Fruit fly (Drosophila melanogaster) ovary, adult (tissue): Measurements from ENCODE around the gene nAChRalpha6.

Source experiments
- CG17801 ChIP-seq: fragments of 200-800 bp; optimal IDR thresholded peaks from 2 replicates; lab custom pipeline; 2019; ENCODE audit warnings: missing biosample characterization, mild to moderate bottlenecking, missing genetic modification characterization, moderate library complexity; ENCODE audit not compliant: partially characterized antibody

The nAChRalpha6 gene

DNA sequence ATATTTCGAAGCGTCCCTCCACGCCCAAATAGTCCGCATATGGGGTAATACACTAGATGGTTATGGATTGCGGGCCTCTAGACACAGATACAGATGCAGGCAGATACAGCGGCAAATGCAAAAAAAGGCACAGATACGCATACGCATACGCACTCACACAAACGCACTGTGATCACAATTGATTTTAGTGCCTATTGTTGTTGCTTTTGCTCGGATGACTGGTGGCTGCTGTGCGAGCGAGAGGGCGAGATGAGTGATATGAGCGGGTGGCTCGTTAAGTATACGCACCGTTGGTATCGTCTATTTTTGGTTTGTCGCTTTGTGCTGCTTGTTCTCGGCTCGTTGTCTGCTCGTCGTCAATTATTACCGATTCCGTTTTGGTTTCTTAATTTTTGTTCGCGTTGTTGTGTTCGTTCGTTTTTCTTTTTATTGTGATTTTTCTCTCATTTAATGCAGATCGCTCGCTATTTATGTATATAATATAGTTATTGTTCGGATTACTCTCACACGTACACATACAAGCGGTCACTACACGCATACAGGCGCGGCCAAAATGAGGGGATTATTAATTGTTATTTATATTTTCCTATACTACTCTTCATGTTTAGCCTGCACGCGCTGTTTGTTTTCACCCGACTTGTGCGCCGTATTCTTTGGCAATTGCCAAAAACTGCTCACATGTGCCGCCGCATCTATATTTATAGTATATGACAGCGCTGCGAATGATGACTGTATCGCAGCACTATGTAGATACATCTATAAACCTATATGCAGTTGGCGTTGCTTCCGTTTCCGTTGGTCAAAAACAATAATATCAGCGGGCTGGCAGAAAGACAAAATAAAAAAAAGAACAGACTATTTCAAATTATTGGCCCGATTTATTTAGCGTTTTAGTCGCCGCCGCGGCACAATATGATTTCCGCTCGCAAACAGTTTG, 21.5 kb upstream of the nAChRalpha6 start:
- no peak for TF ChIP-seq CG17801

DNA sequence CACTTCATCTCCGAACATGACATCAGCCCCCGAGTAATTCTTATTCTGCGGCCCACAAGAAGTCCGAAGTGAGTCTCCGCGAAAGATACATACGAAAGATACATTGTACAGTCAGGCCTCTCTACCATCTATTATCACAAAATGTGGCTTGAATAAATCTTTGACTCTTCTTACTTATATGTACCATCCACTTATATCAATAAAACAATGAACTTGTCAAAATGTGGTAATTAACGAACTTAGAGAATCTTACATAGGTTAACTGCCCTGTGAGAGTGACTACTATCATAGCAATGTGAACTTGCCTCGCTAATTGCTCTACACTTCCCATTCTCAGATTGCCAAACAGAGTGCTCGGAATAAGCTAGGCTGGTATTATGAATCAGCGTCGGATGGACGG, 20.6 kb upstream of the nAChRalpha6 start:
- TF ChIP-seq CG17801 = no peak

DNA sequence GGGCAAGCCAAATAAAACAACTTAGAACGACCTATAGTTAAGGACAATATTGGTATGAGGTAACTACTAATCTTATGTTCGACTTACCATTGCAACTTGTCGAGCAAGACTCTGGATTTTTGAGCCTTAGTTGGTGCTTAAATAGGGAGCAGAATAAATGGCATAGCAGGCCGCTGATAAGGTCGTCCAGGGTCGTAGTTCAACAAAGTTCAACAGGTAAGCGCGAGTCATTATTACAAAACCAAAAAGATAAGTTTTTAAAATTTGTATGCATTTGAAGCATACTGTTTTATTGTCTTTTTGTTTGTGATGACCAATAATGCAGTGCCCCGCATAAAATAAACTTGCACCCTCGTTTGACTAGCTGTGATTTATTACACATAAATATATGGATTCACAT, 17.0 kb upstream of the nAChRalpha6 start, which contains the start of gene Muc30E:
Gene Muc30E (minus strand): TSS at position 101 of the 400 bp plus-strand sequence.
- TF ChIP-seq CG17801 = no peak

DNA sequence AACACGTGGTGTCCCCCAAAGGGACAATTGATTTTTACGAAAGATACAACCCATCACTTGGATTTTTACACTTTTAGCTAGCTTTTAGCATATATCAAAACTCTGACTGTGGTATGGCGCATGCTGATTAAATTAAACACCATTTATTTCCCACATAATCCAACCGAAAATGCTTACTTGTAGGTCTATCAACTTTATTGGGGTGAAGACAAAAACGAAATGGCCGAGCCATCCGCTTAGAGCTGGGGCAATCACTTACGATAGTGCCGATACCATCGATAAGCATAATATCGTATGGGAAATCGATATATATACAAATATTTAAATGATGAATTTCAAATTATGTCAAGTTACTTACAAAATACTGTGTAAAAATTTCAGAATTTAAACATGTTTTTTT, 11.2 kb upstream of the nAChRalpha6 start, which contains the start of gene RpS2:
Gene RpS2 (minus strand): TSS at position 257 of the 400 bp plus-strand sequence.
- TF ChIP-seq CG17801 = peak; percentile 44

DNA sequence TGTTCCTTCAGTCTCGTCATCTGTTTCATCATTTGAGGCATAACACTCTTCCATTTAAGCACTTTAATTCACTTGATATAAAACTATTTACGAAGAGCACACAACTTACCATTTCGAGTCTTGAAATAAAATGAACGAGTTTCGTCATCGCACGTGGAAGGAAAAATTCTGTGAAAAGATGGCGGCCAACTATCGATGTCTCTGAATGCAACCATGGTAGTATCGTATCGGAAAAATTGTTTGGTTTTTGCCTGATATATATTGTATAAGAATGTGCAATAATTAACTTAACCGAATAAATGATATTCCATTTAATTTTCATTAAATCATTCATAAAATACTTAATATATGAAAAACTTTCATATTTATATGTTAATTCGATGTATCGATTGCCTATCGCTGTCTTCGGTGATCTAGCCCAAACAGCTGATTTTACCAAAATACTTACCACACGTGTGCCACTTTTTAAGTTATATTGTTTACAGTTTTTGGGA, 8.9 kb upstream of the nAChRalpha6 start, which contains the start of gene Bka:
Gene Bka (plus strand): TSS at position 417 of the 494 bp plus-strand sequence.
- peak; percentile 86 for TF ChIP-seq CG17801

DNA sequence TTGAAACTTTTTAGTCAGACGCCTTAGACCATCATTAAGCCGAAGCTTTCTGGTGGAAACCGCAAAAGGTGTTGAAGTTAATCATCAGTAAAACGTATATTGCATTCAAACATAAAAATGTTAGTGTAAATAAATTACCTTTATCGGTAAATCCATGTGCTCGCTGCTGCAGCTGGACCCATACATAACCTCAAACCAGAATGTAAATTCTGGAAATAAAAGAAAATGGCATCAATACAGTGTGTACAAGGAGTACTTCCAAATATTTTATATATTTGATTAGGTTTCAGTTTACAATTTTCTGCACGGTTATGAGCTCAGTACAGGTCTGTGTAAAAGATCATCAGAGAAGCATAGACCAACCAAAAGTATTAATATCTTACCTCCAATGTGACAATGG, 8.1 kb upstream of the nAChRalpha6 start:
- no peak for TF ChIP-seq CG17801

DNA sequence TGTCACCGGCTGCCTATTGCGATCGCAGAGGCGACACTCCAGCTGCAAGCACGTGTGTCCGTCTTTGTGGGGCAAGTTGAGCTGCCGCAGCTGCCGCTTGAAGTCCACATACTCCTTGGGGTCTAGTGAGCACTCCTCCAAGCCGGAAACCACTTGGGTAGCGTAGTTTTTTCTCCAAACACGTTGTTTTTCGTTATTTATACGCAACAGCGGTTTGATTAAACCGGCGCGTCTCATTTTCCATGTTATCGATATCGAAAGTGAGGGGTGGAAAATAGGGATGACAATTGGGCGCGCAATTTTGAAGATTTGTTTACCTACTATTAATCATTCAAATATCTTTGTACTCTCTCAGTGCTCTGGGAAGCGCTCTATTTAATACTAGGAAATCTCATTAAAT, 7.1 kb upstream of the nAChRalpha6 start, which contains the start of gene mtDNA-helicase:
Gene mtDNA-helicase (minus strand): TSS at position 264 of the 400 bp plus-strand sequence.
- no peak for TF ChIP-seq CG17801

DNA sequence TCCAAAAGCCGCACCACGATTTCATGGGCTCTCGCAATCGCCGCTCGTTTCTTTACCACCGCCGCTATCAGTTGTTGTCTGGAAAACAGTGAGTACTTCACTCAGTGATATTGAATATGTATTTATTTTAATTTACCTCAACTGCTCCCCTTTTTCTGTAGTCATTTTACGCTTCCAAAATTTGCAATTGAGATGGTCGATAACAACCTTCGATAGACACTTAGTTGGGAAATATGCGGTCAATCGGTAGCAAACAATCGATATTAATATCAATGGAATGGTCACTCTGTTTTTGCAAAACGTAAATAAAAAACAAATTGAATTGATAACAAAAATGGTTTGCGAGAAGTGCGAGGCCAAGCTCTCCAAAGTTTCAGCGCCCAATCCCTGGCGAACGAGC, 4.5 kb upstream of the nAChRalpha6 start, which contains the start of the genes CG34183 and CG4537:
Gene CG34183 (minus strand): TSS at position 197 of the 400 bp plus-strand sequence.
Gene CG4537 (plus strand): TSS at position 310 of the 400 bp plus-strand sequence.
- peak; percentile 71 for TF ChIP-seq CG17801

DNA sequence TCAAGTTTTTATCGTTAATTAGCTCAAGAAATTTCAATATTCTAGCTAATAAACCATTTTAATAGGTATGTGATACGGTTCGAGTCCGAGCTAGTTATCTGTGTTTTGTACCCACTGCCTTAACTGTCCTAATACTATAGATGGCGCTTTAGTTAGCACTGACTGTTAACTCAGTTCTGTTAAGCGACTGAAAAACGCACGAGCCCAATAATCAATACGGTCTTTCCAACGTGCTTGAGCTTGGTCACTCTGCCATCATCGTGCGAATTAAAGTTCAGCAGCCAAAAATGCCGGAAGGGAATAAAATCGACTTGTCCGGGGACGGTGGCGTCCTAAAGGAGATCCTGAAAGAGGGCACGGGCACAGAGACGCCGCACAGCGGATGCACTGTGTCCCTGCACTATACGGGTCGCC, 1.8 kb upstream of the nAChRalpha6 start, which contains the start of gene Fkbp59:
Gene Fkbp59 (plus strand): TSS at position 150 of the 414 bp plus-strand sequence.
- TF ChIP-seq CG17801 = no peak

DNA sequence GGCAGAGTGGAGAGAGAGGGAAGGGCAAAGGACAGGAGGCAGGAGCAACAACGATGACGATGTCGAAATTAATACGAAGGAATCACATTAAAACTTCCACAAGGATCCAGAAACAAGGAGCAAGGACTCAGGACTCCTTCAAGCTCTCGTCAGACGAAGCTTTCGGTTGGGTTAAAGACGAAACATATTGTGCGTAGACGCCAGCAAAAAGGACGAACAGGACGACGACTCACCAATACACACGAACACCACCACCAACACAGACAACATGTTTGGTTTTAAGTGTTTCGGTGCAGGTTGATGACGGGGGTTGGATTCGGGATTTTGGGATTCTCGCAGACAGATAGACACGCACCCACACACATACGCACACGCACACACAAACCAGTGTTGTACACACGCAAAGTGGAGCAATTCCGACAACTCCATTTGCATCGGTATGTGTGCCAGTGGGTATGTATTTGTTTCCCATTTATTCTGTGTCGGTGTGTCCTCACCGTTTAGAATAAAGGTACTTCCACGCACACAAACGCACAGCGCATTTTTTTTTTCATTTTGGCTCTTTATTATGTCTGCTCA, 3.6 kb downstream of the nAChRalpha6 start:
- no peak for TF ChIP-seq CG17801

DNA sequence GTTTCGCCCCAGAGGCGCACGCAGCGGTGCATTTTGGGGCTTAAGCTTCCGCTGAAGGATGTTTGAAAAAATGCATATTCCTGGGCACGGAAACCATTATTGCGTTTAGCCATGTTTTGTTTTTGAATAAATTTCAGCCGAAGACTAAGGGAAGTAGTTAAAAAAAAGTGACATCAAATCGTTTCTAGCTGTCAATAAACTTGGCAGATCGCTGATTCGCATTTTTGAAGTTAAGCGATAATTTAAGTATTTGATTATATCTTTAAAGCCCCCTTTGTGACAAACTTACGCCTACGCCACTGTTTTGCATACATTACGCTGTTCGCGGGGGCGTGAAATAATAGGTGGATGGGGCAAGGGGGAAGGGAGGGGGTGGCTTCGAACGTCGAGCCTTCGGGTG, 21.7 kb downstream of the nAChRalpha6 start:
- no peak for TF ChIP-seq CG17801

DNA sequence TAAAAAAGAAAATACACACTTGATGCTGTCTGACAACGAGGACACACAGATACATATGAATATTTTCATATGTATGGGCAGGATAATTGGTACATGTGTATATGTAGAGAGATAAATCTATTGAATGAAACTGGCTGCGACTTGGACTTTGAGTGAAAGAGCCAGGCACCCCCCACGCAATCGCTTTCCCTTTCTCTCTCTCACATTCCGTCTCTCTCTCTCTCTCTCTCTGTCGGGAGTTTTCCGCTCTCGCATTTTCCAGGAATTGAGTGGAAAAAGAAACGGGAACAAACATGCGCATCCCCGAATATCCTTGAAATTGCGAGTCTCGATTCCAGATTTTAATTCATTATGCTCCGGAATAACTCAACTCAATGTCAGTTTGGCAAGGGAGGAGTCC, 22.6 kb downstream of the nAChRalpha6 start:
- no peak for TF ChIP-seq CG17801

DNA sequence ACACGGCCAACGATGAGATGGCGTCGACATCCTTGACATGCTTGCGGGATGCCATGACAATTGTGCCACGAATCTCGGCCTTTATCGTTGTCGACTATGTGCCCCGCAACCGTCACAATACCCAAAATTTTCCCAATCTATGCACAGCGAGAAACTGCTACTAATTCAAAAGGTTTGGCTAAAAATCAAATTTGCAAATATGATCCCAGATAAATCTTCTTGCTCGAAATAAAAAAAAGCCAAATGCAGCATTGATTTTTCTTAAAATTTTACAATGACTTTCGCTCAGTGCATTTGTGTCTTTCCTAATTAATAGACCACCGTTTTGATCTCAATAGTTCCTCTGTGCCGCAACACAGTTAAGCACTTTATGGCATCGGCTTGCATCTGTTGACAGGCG, 23.1 kb downstream of the nAChRalpha6 start:
- no peak for TF ChIP-seq CG17801

DNA sequence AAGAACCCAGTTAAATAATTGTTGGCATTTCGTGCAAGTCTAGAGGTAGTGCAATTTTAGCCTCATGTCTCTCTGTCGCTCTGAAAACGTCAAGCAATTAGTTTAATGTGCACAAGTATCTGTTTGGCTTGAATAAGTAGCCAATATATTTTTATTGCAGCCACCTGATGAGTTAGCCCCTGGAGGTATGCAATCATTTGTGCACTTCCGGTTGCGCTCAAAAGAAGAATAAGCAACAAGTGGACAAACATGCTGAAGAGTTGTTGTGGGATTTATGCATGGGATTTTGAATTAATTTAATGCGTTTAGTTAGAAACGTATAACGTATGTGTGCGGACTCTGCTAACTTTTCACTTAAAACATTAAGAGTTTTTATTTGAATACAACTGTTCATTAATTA, 35.3 kb downstream of the nAChRalpha6 start:
- TF ChIP-seq CG17801 = no peak

DNA sequence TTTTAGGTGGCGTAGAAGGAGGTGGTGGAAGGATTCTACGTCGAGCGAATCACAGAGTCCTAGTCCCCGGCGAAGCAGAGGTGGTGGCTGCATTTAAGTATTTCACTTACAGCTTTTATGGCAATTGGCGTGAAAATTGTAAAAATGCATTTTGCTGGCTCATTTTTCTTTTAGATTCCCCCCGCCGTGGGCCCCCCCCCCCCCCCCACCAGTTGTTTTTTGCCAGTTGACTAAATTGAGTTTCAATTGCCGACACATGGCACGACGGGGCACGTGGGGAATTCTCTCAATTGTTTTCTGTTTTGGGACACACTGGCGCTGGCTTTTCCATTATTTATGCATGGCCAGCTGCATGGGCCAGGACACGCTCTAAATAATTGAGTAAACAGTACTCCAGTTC, 49.3 kb downstream of the nAChRalpha6 start:
- TF ChIP-seq CG17801 = no peak

DNA sequence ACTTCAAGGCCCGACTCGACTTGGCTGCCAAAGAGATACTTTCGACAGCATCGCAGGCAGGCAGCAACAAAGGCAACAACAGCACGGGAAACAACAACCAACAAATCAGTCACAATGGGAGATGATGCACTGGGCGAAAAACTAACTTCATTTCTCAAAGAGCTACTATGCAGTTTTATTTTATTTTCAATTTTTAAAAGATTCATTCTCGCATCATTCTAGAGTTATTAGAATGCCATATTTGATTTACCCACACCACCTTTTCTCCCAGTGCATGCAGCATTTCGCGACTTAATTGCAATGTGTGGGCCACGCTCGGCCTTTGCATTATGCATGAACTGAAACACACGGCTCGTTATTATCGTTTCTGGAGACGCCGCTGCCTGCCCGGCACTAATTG, 57.2 kb downstream of the nAChRalpha6 start:
- TF ChIP-seq CG17801 = no peak

DNA sequence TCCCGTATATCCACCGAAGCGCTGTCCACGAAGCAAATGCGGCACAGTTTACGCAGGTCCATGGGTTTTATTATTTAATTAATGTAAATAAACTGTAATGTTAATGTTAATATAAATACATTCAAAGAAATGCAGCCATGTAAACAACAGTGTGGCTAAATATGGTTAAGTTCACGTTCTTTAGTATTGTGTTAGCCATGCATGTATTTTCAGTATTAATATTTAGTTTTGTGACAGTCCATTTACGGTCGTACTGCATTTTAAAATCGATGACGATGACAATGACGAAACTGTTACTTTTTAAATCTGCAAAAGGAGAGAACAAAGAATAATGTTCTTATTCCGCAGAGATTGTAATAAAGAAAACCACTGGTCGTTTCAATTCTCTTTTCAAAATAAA, 93.1 kb downstream of the nAChRalpha6 start, which contains the start of gene CG13123:
Gene CG13123 (minus strand): TSS at position 163 of the 400 bp plus-strand sequence.
- no peak for TF ChIP-seq CG17801
